Fruit fly (Drosophila melanogaster) Kc167 (cell line): Measurements from ENCODE around the gene ed.

Experiments
- Myc ChIP-seq: fragments of >200 bp; optimal IDR thresholded peaks from 2 replicates; lab custom pipeline; 2017; ENCODE audit warnings: missing external identifiers
- Sin3A ChIP-seq: fragments of >200 bp; optimal IDR thresholded peaks from 2 replicates; lab custom pipeline; 2018; ENCODE audit warnings: missing external identifiers
- h ChIP-seq: fragments of >200 bp; optimal IDR thresholded peaks from 3 replicates; lab custom pipeline; 2018; ENCODE audit warnings: missing external identifiers
- insv ChIP-seq: fragments of >200 bp; optimal IDR thresholded peaks from 3 replicates; lab custom pipeline; 2018; ENCODE audit warnings: missing external identifiers
- psq ChIP-seq: fragments of >200 bp; optimal IDR thresholded peaks from 2 replicates; lab custom pipeline; 2017; ENCODE audit warnings: missing external identifiers
- ttk ChIP-seq: sonication (Bioruptor generic); optimal IDR thresholded peaks from 2 replicates; lab custom pipeline; 2017; ENCODE audit warnings: missing external identifiers

DNA sequence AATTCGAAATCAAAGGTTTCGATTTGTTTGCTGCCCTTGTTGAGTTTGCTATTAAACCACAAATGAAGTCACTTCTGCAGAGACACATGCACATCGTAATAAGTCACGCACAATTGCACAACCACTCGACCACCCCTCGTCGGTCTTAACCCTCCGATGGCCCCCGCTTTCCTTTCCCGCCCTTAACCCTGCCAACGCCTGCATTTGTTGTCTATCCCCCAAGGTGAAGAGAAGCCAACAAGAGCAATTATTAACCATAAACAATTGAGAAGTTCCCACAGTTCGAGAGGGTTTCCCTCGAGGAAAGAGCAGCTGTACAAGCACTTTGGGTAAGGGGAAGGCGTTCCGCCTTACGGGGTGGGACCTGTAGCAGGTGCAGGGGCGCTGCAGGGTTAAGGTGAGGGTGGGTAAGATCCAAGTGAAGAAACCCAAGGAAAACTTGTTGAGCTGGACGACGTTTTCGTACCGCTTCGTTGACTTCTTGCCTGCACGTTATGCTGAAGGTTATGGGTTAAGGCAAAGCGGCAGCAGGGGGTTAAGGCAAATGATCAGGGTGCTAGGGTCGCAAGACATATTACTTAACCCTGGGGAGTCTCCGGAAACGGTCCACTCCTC is 7.8 kb upstream of the ed start:
- TF ChIP-seq psq (no peak), h (lab: Kevin White, UChicago) (no peak), Myc (lab: Kevin White, UChicago) (no peak), Sin3A (no peak), ttk (lab: Kevin White, UChicago) (no peak), insv (lab: Kevin White, UChicago) (no peak)
